Fruit fly (Drosophila melanogaster): ENCODE results near the gene primo-1.
A peak's percentile ranks its signal among the peaks of the same experiment; 100 is the strongest.

primo-1 gene

DNA sequence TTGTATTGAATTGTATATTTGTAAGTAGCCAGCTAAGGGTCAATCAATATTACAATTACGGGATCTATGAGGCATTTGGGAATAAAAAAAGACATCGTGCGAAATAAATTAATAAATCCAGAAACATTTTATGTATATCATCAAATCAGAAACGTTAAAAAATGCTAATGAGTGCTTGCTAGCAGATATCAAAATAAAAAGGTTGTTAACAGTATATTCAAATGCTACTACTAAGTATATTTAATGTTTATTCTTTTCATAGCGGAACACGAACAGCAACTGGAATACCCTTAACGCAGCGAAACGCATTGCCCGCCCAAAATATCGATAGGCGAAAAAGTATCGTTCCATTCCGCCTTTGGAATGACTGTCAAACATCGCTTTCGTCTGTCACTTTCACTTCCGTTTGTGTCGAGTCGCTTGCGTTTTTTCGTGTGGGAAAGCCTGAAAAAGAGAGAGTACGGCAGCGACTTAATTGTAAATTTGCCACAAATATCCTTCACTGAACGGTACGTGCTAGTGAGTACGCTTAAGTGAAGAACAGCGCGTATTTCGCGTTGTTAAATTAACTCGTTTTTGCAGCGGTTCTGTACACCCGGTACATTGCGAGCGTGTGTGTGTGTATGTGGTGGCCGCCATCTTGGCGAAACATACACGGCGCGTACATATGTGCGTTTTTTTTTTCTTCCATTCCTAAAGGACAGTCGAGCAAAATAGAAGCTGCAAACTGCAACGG lies 50.5 kb downstream of the primo-1 start, which contains the start of gene B52 (continued):
- TF ChIP-seq sima (GFP tag; optimal IDR thresholded peaks at IDR 0.05) (no peak), CG7556 (GFP tag; optimal IDR thresholded peaks at IDR 0.05) (no peak), MTF-1 (GFP tag; optimal IDR thresholded peaks at IDR 0.05; ENCODE audit: borderline replicate concordance) (peak; percentile 87), knrl (GFP tag; IDR thresholded peaks at IDR 0.05; ENCODE audit: partially characterized antibody) (peak; percentile 59), pum (GFP tag; optimal IDR thresholded peaks at IDR 0.05) (no peak), Neu2 (GFP tag; optimal IDR thresholded peaks at IDR 0.05; ENCODE audit: borderline replicate concordance) (no peak), tin (GFP tag; optimal IDR thresholded peaks at IDR 0.05) (peak; percentile 8), tx (GFP tag; optimal IDR thresholded peaks at IDR 0.05) (no peak), Dll (GFP tag; IDR thresholded peaks at IDR 0.05; ENCODE audit: partially characterized antibody) (0 out of 4 replicates have a peak, but pooled peaks have one; percentile 47), CG9727 (GFP tag; optimal IDR thresholded peaks at IDR 0.05) (peak; percentile 68), CG12769 (tag; optimal IDR thresholded peaks at IDR 0.05) (peak; percentile 73), rib (GFP tag; IDR thresholded peaks at IDR 0.05) (peak; percentile 51; the same call in 1 of the 2 replicates), CG13424 (tag; optimal IDR thresholded peaks at IDR 0.05) (peak; percentile 17), scrt (GFP tag; optimal IDR thresholded peaks at IDR 0.05) (no peak), trem (tag; optimal IDR thresholded peaks at IDR 0.05) (peak; percentile 54), Fer3 (tag; optimal IDR thresholded peaks at IDR 0.05) (peak; percentile 73), CG17385 (GFP tag; optimal IDR thresholded peaks at IDR 0.05) (peak; percentile 79), schlank (tag; optimal IDR thresholded peaks at IDR 0.05) (peak; percentile 75), CG6683 (GFP tag; optimal IDR thresholded peaks at IDR 0.05) (peak; percentile 8), CG1647 (GFP tag; optimal IDR thresholded peaks at IDR 0.05) (no peak), lola (GFP tag; optimal IDR thresholded peaks at IDR 0.05) (peak in 1 of 3 experiments; percentile 38), CG9817 (tag; optimal IDR thresholded peaks at IDR 0.05) (peak; percentile 35), ase (GFP tag; IDR thresholded peaks at IDR 0.05) (peak; percentile 46; the same call in 1 of the 3 replicates), CG12942 (GFP tag; optimal IDR thresholded peaks at IDR 0.05) (no peak), dm (GFP tag; optimal IDR thresholded peaks at IDR 0.05) (peak; percentile 80), CG7928 (GFP tag; optimal IDR thresholded peaks at IDR 0.05) (peak; percentile 16), grau (tag; optimal IDR thresholded peaks at IDR 0.05) (peak; percentile 41), dimm (GFP tag; IDR thresholded peaks at IDR 0.05) (no peak), sna (GFP tag; IDR thresholded peaks at IDR 0.05; ENCODE audit: partially characterized antibody) (no peak), HLH54F (GFP tag; optimal IDR thresholded peaks at IDR 0.05) (peak; percentile 44), Hand (GFP tag; optimal IDR thresholded peaks at IDR 0.05) (peak; percentile 61), CG14441 (GFP tag; IDR thresholded peaks at IDR 0.05) (peak; percentile 47; the same call in 1 of the 2 replicates), tup (GFP tag; optimal IDR thresholded peaks at IDR 0.05) (no peak), PHDP (tag; optimal IDR thresholded peaks at IDR 0.05) (peak; percentile 70), Ravus (GFP tag; IDR thresholded peaks at IDR 0.05) (no peak), Gug (GFP tag; IDR thresholded peaks at IDR 0.05) (peak; percentile 47; the same call in 2 of the 4 replicates), tll (GFP tag; optimal IDR thresholded peaks at IDR 0.05) (peak in 1 of 2 experiments; percentile 45), CG17568 (GFP tag; optimal IDR thresholded peaks at IDR 0.05) (peak; percentile 77), lmd (GFP tag; IDR thresholded peaks at IDR 0.05) (peak; percentile 47), en (GFP tag; optimal IDR thresholded peaks at IDR 0.05) (peak; percentile 57), D19A (tag; optimal IDR thresholded peaks at IDR 0.05) (peak; percentile 16), CG6854 (GFP tag; optimal IDR thresholded peaks at IDR 0.05) (peak; percentile 70), CG11696 (GFP tag; IDR thresholded peaks at IDR 0.05) (no peak), CG15514 (GFP tag; optimal IDR thresholded peaks at IDR 0.05) (peak; percentile 70), CG12104 (GFP tag; optimal IDR thresholded peaks at IDR 0.05) (peak; percentile 8), CG17359 (tag; optimal IDR thresholded peaks at IDR 0.05) (peak; percentile 53), Rfx (GFP tag; IDR thresholded peaks at IDR 0.05) (peak; percentile 82), Dip2 (GFP tag; IDR thresholded peaks at IDR 0.05) (no peak)
